Worm (Caenorhabditis elegans): ENCODE data around the gene str-205.

- TF ChIP-seq ceh-79 (tag; optimal IDR thresholded peaks at IDR 0.05) (no peak), mcd-1 (GFP tag; IDR thresholded peaks at IDR 0.05) (no peak), hsf-1 (GFP tag; IDR thresholded peaks at IDR 0.05) (no peak), ceh-40 (GFP tag; IDR thresholded peaks at IDR 0.05) (no peak), atf-7 (tag; optimal IDR thresholded peaks at IDR 0.05) (no peak), somi-1 (GFP tag; optimal IDR thresholded peaks at IDR 0.05) (no peak), sea-2 (GFP tag; IDR thresholded peaks at IDR 0.05) (no peak), lsy-27 (tag; optimal IDR thresholded peaks at IDR 0.05; ENCODE audit: borderline replicate concordance, insufficient read depth) (no peak), K11D2.4 (GFP tag; IDR thresholded peaks at IDR 0.05) (no peak), let-607 (tag; optimal IDR thresholded peaks at IDR 0.05) (no peak), ceh-91 (GFP tag; IDR thresholded peaks at IDR 0.05) (no peak), F57A8.1 (GFP tag; optimal IDR thresholded peaks at IDR 0.05) (no peak)
Measured at ce11 chrV:4974677-4975076, 44.9 kb upstream of the str-205 start, which contains the start of gene srsx-10.

Measured in whole organism, young adult.